Worm (Caenorhabditis elegans) whole organism, L4 larva: ENCODE results near the gene gcy-12.

ENCODE experiments used
- F10B5.3 ChIP-seq: sonication (generic microtip); optimal IDR thresholded peaks from 2 replicates; lab custom pipeline; 2016; ENCODE audit warnings: mild to moderate bottlenecking, missing genetic modification characterization, missing compliant biosample characterization
- F26F4.8 ChIP-seq: fragments of 200-800 bp; sonication (Bioruptor generic); conservative IDR thresholded peaks from 2 replicates; pipeline ENCODE4 v1.3.6; 2022; ENCODE audit warnings: missing genetic modification characterization, missing compliant biosample characterization
- F37D6.2 ChIP-seq: sonication (generic microtip); optimal IDR thresholded peaks from 2 replicates; lab custom pipeline; 2016; ENCODE audit warnings: mild to moderate bottlenecking, missing genetic modification characterization, missing compliant biosample characterization
- F44E2.7 ChIP-seq: fragments of 200-800 bp; sonication (Bioruptor generic); IDR thresholded peaks from 2 replicates; pipeline ENCODE4 v2.1.2; 2022; ENCODE audit warnings: missing genetic modification characterization, missing compliant biosample characterization
- F49E8.2 ChIP-seq: sonication (generic microtip); optimal IDR thresholded peaks from 2 replicates; lab custom pipeline; 2016; ENCODE audit warnings: missing compliant biosample characterization, mild to moderate bottlenecking, missing genetic modification characterization, borderline replicate concordance
- R02D3.7 ChIP-seq: fragments of 150-350 bp; sonication (generic microtip); optimal IDR thresholded peaks from 3 replicates; lab custom pipeline; 2014; ENCODE audit warnings: missing biosample characterization, missing genetic modification characterization
- T26A8.4 ChIP-seq: fragments of 200-800 bp; sonication (Bioruptor generic); IDR thresholded peaks from 2 replicates; pipeline ENCODE4 v1.3.6; 2022; ENCODE audit warnings: missing genetic modification characterization, missing compliant biosample characterization
- ama-1 ChIP-seq: fragments of 150-350 bp; optimal IDR thresholded peaks from 2 replicates; lab custom pipeline; 2014; ENCODE audit warnings: inconsistent platforms, mixed read lengths
- attf-4 ChIP-seq: sonication (generic microtip); optimal IDR thresholded peaks from 3 replicates; lab custom pipeline; 2017; ENCODE audit warnings: missing biosample characterization, missing genetic modification characterization
- ceh-20 ChIP-seq: fragments of 200-800 bp; sonication (Bioruptor generic); IDR thresholded peaks from 2 replicates; pipeline ENCODE4 v1.3.6; 2022; ENCODE audit warnings: missing genetic modification reagents, missing genetic modification characterization, missing compliant biosample characterization
- ceh-32 ChIP-seq: sonication (generic microtip); optimal IDR thresholded peaks from 2 replicates; lab custom pipeline; 2016; ENCODE audit warnings: mild to moderate bottlenecking, missing genetic modification characterization, missing compliant biosample characterization; ENCODE audit not compliant: poor library complexity
- ceh-82 ChIP-seq: sonication (generic microtip); optimal IDR thresholded peaks from 2 replicates; lab custom pipeline; 2017; ENCODE audit warnings: missing biosample characterization, missing genetic modification characterization
- daf-16 ChIP-seq, 3 experiments: sonication (generic microtip); optimal IDR thresholded peaks; 2 replicates each; lab custom pipeline; 2016 to 2017; ENCODE audit warnings: missing genetic modification characterization in 3 of 3, missing genetic modification reagents in 3 of 3, mild to moderate bottlenecking in 2 of 3, missing compliant biosample characterization in 2 of 3, missing biosample characterization in 1 of 3, moderate library complexity in 1 of 3
- daf-19 ChIP-seq: fragments of 200-800 bp; sonication (Bioruptor generic); conservative IDR thresholded peaks from 2 replicates; pipeline ENCODE4 v1.3.6; 2022; ENCODE audit warnings: missing genetic modification characterization, missing compliant biosample characterization
- daf-8 ChIP-seq: fragments of 200-800 bp; sonication (Bioruptor generic); IDR thresholded peaks from 2 replicates; pipeline ENCODE4 v1.3.6; 2022; ENCODE audit warnings: missing genetic modification characterization, missing compliant biosample characterization
- dmd-6 ChIP-seq: fragments of 200-800 bp; sonication (Bioruptor generic); IDR thresholded peaks from 2 replicates; pipeline ENCODE4 v1.3.6; 2022; ENCODE audit warnings: missing genetic modification reagents, missing genetic modification characterization, missing compliant biosample characterization
- dmd-8 ChIP-seq: fragments of 200-800 bp; sonication (Bioruptor generic); IDR thresholded peaks from 2 replicates; pipeline ENCODE4 v1.3.6; 2022; ENCODE audit warnings: missing genetic modification characterization, missing compliant biosample characterization
- duxl-1 ChIP-seq: sonication (generic microtip); optimal IDR thresholded peaks from 2 replicates; lab custom pipeline; 2016; ENCODE audit warnings: mild to moderate bottlenecking, missing genetic modification characterization, moderate library complexity, missing compliant biosample characterization; ENCODE audit not compliant: poor library complexity
- fos-1 ChIP-seq: fragments of 150-350 bp; optimal IDR thresholded peaks from 2 replicates; lab custom pipeline; 2014; ENCODE audit warnings: missing biosample characterization, missing genetic modification characterization
- hif-1 ChIP-seq, 2 experiments: sonication (generic microtip); optimal IDR thresholded peaks; 2 replicates each; lab custom pipeline; 2016 to 2017; ENCODE audit warnings: missing compliant biosample characterization in 2 of 2, missing genetic modification characterization in 2 of 2, missing genetic modification reagents in 2 of 2, missing genotype in 2 of 2, mild to moderate bottlenecking in 1 of 2
- hlh-11 ChIP-seq: fragments of 200-800 bp; sonication (Bioruptor generic); optimal IDR thresholded peaks from 2 replicates; lab custom pipeline; 2018; ENCODE audit warnings: mild to moderate bottlenecking, missing genetic modification characterization, missing compliant biosample characterization
- hmg-1.1 ChIP-seq: fragments of 200-800 bp; sonication (Bioruptor generic); IDR thresholded peaks from 2 replicates; pipeline ENCODE4 v1.3.6; 2022; ENCODE audit warnings: missing genetic modification reagents, missing genetic modification characterization, missing compliant biosample characterization
- lir-3 ChIP-seq: sonication (generic microtip); optimal IDR thresholded peaks from 2 replicates; lab custom pipeline; 2016; ENCODE audit warnings: mild to moderate bottlenecking, missing genetic modification characterization, missing compliant biosample characterization
- madf-9 ChIP-seq: fragments of 200-800 bp; sonication (Bioruptor generic); conservative IDR thresholded peaks from 2 replicates; pipeline ENCODE4 v1.3.6; 2022; ENCODE audit warnings: missing genetic modification reagents, missing genetic modification characterization, missing compliant biosample characterization
- mdt-29 ChIP-seq: fragments of 200-800 bp; sonication (Bioruptor generic); IDR thresholded peaks from 2 replicates; pipeline ENCODE4 v1.3.6; 2022; ENCODE audit warnings: missing genetic modification reagents, missing genetic modification characterization, missing compliant biosample characterization
- mep-1 ChIP-seq: fragments of 150-350 bp; sonication (generic microtip); optimal IDR thresholded peaks from 3 replicates; lab custom pipeline; 2014; ENCODE audit warnings: missing biosample characterization, missing genetic modification characterization
- mxl-3 ChIP-seq: fragments of 200-800 bp; sonication (Bioruptor generic); optimal IDR thresholded peaks from 2 replicates; lab custom pipeline; 2018; ENCODE audit warnings: mild to moderate bottlenecking, missing genetic modification characterization, missing compliant biosample characterization
- nhr-102 ChIP-seq: sonication (generic microtip); optimal IDR thresholded peaks from 2 replicates; lab custom pipeline; 2016; ENCODE audit warnings: mild to moderate bottlenecking, missing genetic modification characterization, moderate library complexity, missing compliant biosample characterization
- nhr-11 ChIP-seq: fragments of 150-350 bp; optimal IDR thresholded peaks from 2 replicates; lab custom pipeline; 2014; ENCODE audit warnings: missing biosample characterization, missing genetic modification characterization
- nhr-111 ChIP-seq: fragments of 200-800 bp; sonication (Bioruptor generic); optimal IDR thresholded peaks from 2 replicates; lab custom pipeline; 2018; ENCODE audit warnings: mild to moderate bottlenecking, missing genetic modification characterization, missing compliant biosample characterization
- nhr-25 ChIP-seq: sonication (generic microtip); optimal IDR thresholded peaks from 2 replicates; lab custom pipeline; 2017; ENCODE audit warnings: missing genetic modification characterization, mild to moderate bottlenecking, missing compliant biosample characterization, antibody characterized with exemption, moderate library complexity, borderline replicate concordance; ENCODE audit not compliant: insufficient read depth
- nhr-28 ChIP-seq: fragments of 150-350 bp; optimal IDR thresholded peaks from 2 replicates; lab custom pipeline; 2014; ENCODE audit warnings: missing biosample characterization, missing genetic modification characterization
- nhr-41 ChIP-seq: fragments of 200-800 bp; sonication (Bioruptor generic); IDR thresholded peaks from 2 replicates; pipeline ENCODE4 v1.3.6; 2022; ENCODE audit warnings: missing genetic modification reagents, missing genetic modification characterization, missing compliant biosample characterization
- nhr-6 ChIP-seq: fragments of 150-350 bp; optimal IDR thresholded peaks from 2 replicates; lab custom pipeline; 2014; ENCODE audit warnings: missing biosample characterization, missing genetic modification characterization
- pha-4 ChIP-seq, 2 experiments: fragments of 150-350 bp in 1 of 2; fragments of 200-800 bp in 1 of 2; sonication (Bioruptor generic) in 1 of 2; IDR thresholded peaks in 1 of 2; optimal IDR thresholded peaks in 1 of 2; 2 replicates each; pipeline versions ENCODE4 v1.3.6 to Lab custom; 2014 to 2022; ENCODE audit warnings: missing genetic modification characterization in 2 of 2, missing genetic modification reagents in 2 of 2, missing biosample characterization in 1 of 2, missing compliant biosample characterization in 1 of 2
- rbr-2 ChIP-seq: sonication (generic microtip); optimal IDR thresholded peaks from 2 replicates; lab custom pipeline; 2016; ENCODE audit warnings: missing genotype, missing genetic modification characterization, missing compliant biosample characterization
- saeg-2 ChIP-seq: fragments of 200-800 bp; sonication (Bioruptor generic); IDR thresholded peaks from 2 replicates; pipeline ENCODE4 v1.3.6; 2022; ENCODE audit warnings: missing genetic modification reagents, missing genetic modification characterization, missing compliant biosample characterization
- skn-1 ChIP-seq: fragments of 150-350 bp; optimal IDR thresholded peaks from 2 replicates; lab custom pipeline; 2014; ENCODE audit warnings: missing biosample characterization, missing genetic modification characterization
- snpc-1.2 ChIP-seq: fragments of 200-800 bp; sonication (Bioruptor generic); IDR thresholded peaks from 2 replicates; pipeline ENCODE4 v1.3.6; 2022; ENCODE audit warnings: missing genetic modification reagents, missing genetic modification characterization, missing compliant biosample characterization
- snpc-4 ChIP-seq: fragments of 150-350 bp; optimal IDR thresholded peaks from 2 replicates; lab custom pipeline; 2014; ENCODE audit warnings: missing biosample characterization, missing genetic modification characterization
- spr-3 ChIP-seq: fragments of 200-800 bp; sonication (Bioruptor generic); optimal IDR thresholded peaks from 2 replicates; lab custom pipeline; 2018; ENCODE audit warnings: mild to moderate bottlenecking, missing genetic modification characterization, missing compliant biosample characterization
- zag-1 ChIP-seq: fragments of 150-350 bp; optimal IDR thresholded peaks from 2 replicates; lab custom pipeline; 2014; ENCODE audit warnings: missing biosample characterization, missing genetic modification characterization
- zip-2 ChIP-seq: fragments of 150-350 bp; optimal IDR thresholded peaks from 2 replicates; lab custom pipeline; 2014; ENCODE audit warnings: missing biosample characterization, missing genetic modification characterization

Gene gcy-12

DNA sequence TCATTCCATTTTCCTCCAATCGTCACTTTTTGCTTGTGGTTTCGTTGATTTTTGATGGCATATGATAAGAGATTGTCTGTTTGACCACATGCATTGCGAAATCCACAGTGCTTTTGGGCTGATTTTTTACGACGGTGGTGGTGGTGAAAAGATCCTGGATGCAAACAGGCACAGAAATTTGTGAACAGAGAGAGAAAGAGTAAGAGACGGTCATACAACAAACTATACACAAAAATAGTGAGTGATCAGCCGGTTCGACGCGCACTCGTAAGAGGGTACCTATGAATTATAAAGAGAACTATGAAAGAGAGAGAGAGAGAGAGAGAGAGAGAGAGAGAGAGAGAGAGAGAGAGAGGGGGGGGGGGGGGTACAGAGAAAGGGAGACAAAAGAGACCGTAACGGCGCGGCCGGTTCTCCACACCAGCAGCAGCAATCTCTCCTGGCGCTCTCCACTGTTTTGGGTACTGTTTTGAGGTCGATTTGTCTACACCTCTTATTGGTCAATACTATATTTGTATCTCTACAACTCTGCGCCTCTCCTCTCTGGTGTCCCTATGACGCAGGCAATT is 10.0 kb downstream of the gcy-12 start (continued):
- TF ChIP-seq nhr-25 (tag; lab: Kevin White, UChicago): peak; percentile 70
- TF ChIP-seq snpc-4: no peak
- TF ChIP-seq nhr-6: peak; percentile 63
- no peak for TF ChIP-seq ceh-32
- no peak for TF ChIP-seq dmd-8 (GFP tag; lab: Robert Waterston, UW)
- no peak for TF ChIP-seq daf-19 (GFP tag; lab: Robert Waterston, UW)
- TF ChIP-seq F10B5.3 (tag; lab: Kevin White, UChicago): peak; percentile 55
- no peak for TF ChIP-seq nhr-111 (GFP tag; lab: Kevin White, UChicago)
- no peak for TF ChIP-seq mdt-29 (GFP tag; lab: Robert Waterston, UW)
- TF ChIP-seq ceh-20 (GFP tag; lab: Robert Waterston, UW): 0 out of 2 replicates have a peak, but pooled peaks have one; percentile 33
- no peak for TF ChIP-seq F26F4.8 (GFP tag; lab: Robert Waterston, UW)
- no peak for TF ChIP-seq R02D3.7 (tag; lab: Kevin White, UChicago)
- peak; percentile 50; the same call in 1 of the 2 replicates for TF ChIP-seq hmg-1.1 (GFP tag; lab: Robert Waterston, UW)
- TF ChIP-seq hif-1 (tag; optimal IDR thresholded peaks at IDR 0.05; lab: Kevin White, UChicago): peak in 1 of 2 experiments; percentile 46
- no peak for TF ChIP-seq F44E2.7 (GFP tag; lab: Robert Waterston, UW)
- TF ChIP-seq daf-16 (GFP tag; optimal IDR thresholded peaks at IDR 0.05; lab: Kevin White, UChicago): no peak
- TF ChIP-seq daf-16 (tag; optimal IDR thresholded peaks at IDR 0.05; lab: Kevin White, UChicago): peak; percentile 54
- TF ChIP-seq madf-9 (GFP tag; lab: Robert Waterston, UW): no peak
- TF ChIP-seq ceh-82 (tag; lab: Kevin White, UChicago): no peak
- peak; percentile 52 for TF ChIP-seq dmd-6 (GFP tag; lab: Robert Waterston, UW)
- TF ChIP-seq nhr-102 (tag; lab: Kevin White, UChicago): peak; percentile 82
- peak; percentile 12 for TF ChIP-seq zip-2 (tag; lab: Kevin White, UChicago)
- no peak for TF ChIP-seq snpc-1.2 (GFP tag; lab: Robert Waterston, UW)
- no peak for TF ChIP-seq attf-4 (tag; lab: Kevin White, UChicago)
- no peak for TF ChIP-seq F49E8.2 (tag; lab: Kevin White, UChicago)

DNA sequence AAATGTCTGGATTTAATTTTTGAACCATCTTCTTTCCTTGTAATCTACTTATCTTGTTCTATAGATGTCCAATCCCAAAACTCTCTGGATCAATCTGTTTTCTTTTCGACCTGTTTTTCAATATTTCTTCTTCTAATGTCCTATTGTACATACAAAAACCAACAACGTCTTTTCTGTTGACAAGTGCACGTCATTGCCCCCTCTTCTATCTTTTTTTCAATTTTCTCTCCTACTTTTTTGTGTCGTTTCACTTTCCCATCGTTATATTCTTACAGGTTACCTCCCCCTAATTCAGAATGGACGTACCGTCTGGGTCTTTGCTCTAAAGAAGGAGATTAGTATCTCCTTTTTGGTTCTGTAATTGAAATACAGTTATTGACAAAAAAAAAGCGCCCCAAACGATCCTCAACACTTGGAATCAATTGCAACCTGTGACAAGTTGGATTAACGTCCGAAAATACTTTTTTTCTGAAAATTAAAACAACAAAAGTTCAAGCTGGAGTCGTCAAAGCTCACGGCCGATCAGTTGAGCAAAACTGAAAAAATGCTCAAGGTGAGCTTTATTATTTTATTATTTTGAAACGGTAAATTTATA is 11.0 kb downstream of the gcy-12 start, which contains the start of gene vhp-1:
Gene vhp-1, plus strand, starts transcription at position 545 of the 595 bp plus-strand sequence.
- TF ChIP-seq mxl-3 (GFP tag; lab: Kevin White, UChicago) (no peak), spr-3 (no peak), pha-4 (GFP tag; IDR thresholded peaks at IDR 0.05; lab: Robert Waterston, UW) (no peak), pha-4 (tag; optimal IDR thresholded peaks at IDR 0.05; lab: Kevin White, UChicago) (peak; percentile 15), nhr-28 (tag; lab: Kevin White, UChicago) (peak; percentile 32), daf-16 (GFP tag; optimal IDR thresholded peaks at IDR 0.05; lab: Kevin White, UChicago) (no peak), daf-16 (tag; optimal IDR thresholded peaks at IDR 0.05; lab: Kevin White, UChicago) (peak; percentile 20), hlh-11 (tag; lab: Kevin White, UChicago) (peak; percentile 26), R02D3.7 (tag; lab: Kevin White, UChicago) (no peak), madf-9 (GFP tag; lab: Robert Waterston, UW) (no peak)

DNA sequence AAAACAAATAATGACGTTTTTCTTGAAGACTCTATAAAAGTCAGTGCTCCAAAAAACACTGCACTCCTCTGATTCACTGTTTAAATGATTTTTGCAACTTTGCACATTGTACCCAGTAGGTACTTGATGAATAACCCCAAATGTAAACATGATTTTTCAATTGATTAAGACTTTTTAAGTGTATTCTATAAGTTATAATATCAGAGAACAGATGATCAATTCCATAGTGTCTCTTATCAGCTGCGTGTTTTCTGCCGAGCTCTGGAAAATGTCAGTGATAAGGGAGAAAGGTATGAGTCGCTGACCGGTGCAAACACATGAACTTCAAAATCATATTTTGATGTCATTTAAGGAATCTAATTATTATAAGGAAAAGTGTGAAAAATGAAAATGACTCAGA is 11.9 kb downstream of the gcy-12 start:
- TF ChIP-seq nhr-41 (no peak; the same call in 1 of the 2 replicates), daf-8 (no peak), hif-1 (tag; optimal IDR thresholded peaks at IDR 0.05; lab: Kevin White, UChicago) (peak in 1 of 2 experiments; percentile 36), ama-1 (lab: Kevin White, UChicago) (no peak), madf-9 (GFP tag; lab: Robert Waterston, UW) (no peak), duxl-1 (no peak), mep-1 (tag; lab: Kevin White, UChicago) (peak; percentile 22), F37D6.2 (tag; lab: Kevin White, UChicago) (no peak), lir-3 (no peak), nhr-11 (tag; lab: Kevin White, UChicago) (no peak), T26A8.4 (GFP tag; lab: Robert Waterston, UW) (no peak), snpc-4 (no peak), dmd-6 (GFP tag; lab: Robert Waterston, UW) (peak; percentile 92), skn-1 (tag; lab: Kevin White, UChicago) (no peak), daf-16 (GFP tag; optimal IDR thresholded peaks at IDR 0.05; lab: Kevin White, UChicago) (peak in 1 of 2 experiments; percentile 32), daf-16 (tag; optimal IDR thresholded peaks at IDR 0.05; lab: Kevin White, UChicago) (peak; percentile 96), rbr-2 (tag; lab: Kevin White, UChicago) (no peak), F49E8.2 (tag; lab: Kevin White, UChicago) (no peak), dmd-8 (GFP tag; lab: Robert Waterston, UW) (no peak), fos-1 (tag; lab: Kevin White, UChicago) (no peak), pha-4 (GFP tag; IDR thresholded peaks at IDR 0.05; lab: Robert Waterston, UW) (peak; percentile 29; the same call in 1 of the 2 replicates), pha-4 (tag; optimal IDR thresholded peaks at IDR 0.05; lab: Kevin White, UChicago) (no peak), zag-1 (tag; lab: Kevin White, UChicago) (no peak), saeg-2 (GFP tag; lab: Robert Waterston, UW) (no peak)
